Fruit fly (Drosophila melanogaster) whole organism, embryonic: Measurements from ENCODE around the gene CG43295.
A peak's percentile ranks its signal among the peaks of the same experiment; 100 is the strongest.

Experiments
- Ada2b ChIP-seq: fragments of 200-800 bp; sonication (Bioruptor generic); IDR thresholded peaks from 2 replicates; pipeline ENCODE4 v1.3.6; 2022; ENCODE audit warnings: missing biosample characterization, missing genetic modification characterization
- Atf6 ChIP-seq: fragments of 200-800 bp; sonication (Bioruptor generic); IDR thresholded peaks from 2 replicates; pipeline ENCODE4 v1.3.6; 2022; ENCODE audit warnings: missing biosample characterization, missing genetic modification characterization
- CG1024 ChIP-seq: fragments of 200-800 bp; sonication (Bioruptor generic); IDR thresholded peaks from 2 replicates; pipeline ENCODE4 v1.3.6; 2022; ENCODE audit warnings: missing biosample characterization, missing genetic modification characterization
- CG10366 ChIP-seq: fragments of 200-800 bp; sonication (Bioruptor generic); IDR thresholded peaks from 2 replicates; pipeline ENCODE4 v1.3.6; 2022; ENCODE audit warnings: missing biosample characterization, missing genetic modification characterization
- CG10979 ChIP-seq: fragments of 200-800 bp; sonication (Bioruptor generic); optimal IDR thresholded peaks from 2 replicates; lab custom pipeline; 2018; ENCODE audit warnings: missing biosample characterization, mild to moderate bottlenecking, missing genetic modification characterization, moderate library complexity
- CG11504 ChIP-seq: fragments of 200-800 bp; sonication (Bioruptor generic); optimal IDR thresholded peaks from 3 replicates; lab custom pipeline; 2019; ENCODE audit warnings: missing biosample characterization, mild to moderate bottlenecking, missing genetic modification characterization, moderate library complexity
- CG12942 ChIP-seq: fragments of 200-800 bp; sonication (Bioruptor generic); optimal IDR thresholded peaks from 3 replicates; lab custom pipeline; 2016; ENCODE audit warnings: missing biosample characterization, missing genetic modification characterization
- CG17359 ChIP-seq: fragments of 200-800 bp; sonication (Bioruptor generic); optimal IDR thresholded peaks from 3 replicates; lab custom pipeline; 2018; ENCODE audit warnings: missing biosample characterization, mild to moderate bottlenecking, missing genetic modification characterization, moderate library complexity
- CG17829 ChIP-seq: fragments of 200-800 bp; optimal IDR thresholded peaks from 2 replicates; lab custom pipeline; 2019; ENCODE audit warnings: missing biosample characterization, mild to moderate bottlenecking, missing genetic modification characterization, moderate library complexity
- CG17912 ChIP-seq: fragments of 200-800 bp; sonication (Bioruptor generic); optimal IDR thresholded peaks from 2 replicates; lab custom pipeline; 2018; ENCODE audit warnings: missing biosample characterization, mild to moderate bottlenecking, missing genetic modification characterization
- CG18262 ChIP-seq: fragments of 200-800 bp; optimal IDR thresholded peaks from 3 replicates; lab custom pipeline; 2019; ENCODE audit warnings: missing biosample characterization, mild to moderate bottlenecking, missing genetic modification characterization, moderate library complexity
- CG18764 ChIP-seq: fragments of 200-800 bp; sonication (Bioruptor generic); optimal IDR thresholded peaks from 3 replicates; lab custom pipeline; 2016; ENCODE audit warnings: missing biosample characterization, missing genetic modification characterization
- CG2120 ChIP-seq: fragments of 200-800 bp; sonication (Bioruptor generic); optimal IDR thresholded peaks from 3 replicates; lab custom pipeline; 2016; ENCODE audit warnings: missing biosample characterization, missing genetic modification characterization
- CG2712 ChIP-seq: fragments of 200-800 bp; optimal IDR thresholded peaks from 3 replicates; lab custom pipeline; 2019; ENCODE audit warnings: missing biosample characterization, mild to moderate bottlenecking, missing genetic modification characterization, moderate library complexity
- CG31365 ChIP-seq: fragments of 200-800 bp; sonication (Bioruptor generic); optimal IDR thresholded peaks from 2 replicates; lab custom pipeline; 2018; ENCODE audit warnings: missing biosample characterization, mild to moderate bottlenecking, missing genetic modification characterization
- CG32532 ChIP-seq: fragments of 200-800 bp; sonication (Bioruptor generic); IDR thresholded peaks from 2 replicates; pipeline ENCODE4 v1.3.6; 2022; ENCODE audit warnings: missing biosample characterization, missing genetic modification characterization
- CG32767 ChIP-seq: fragments of 200-800 bp; sonication (Bioruptor generic); IDR thresholded peaks from 2 replicates; pipeline ENCODE4 v1.3.6; 2022; ENCODE audit warnings: missing biosample characterization, missing genetic modification characterization
- CG4617 ChIP-seq: fragments of 200-800 bp; sonication (Bioruptor generic); optimal IDR thresholded peaks from 3 replicates; lab custom pipeline; 2016; ENCODE audit warnings: missing biosample characterization, missing genetic modification characterization, borderline replicate concordance
- CG7839 ChIP-seq: fragments of 200-800 bp; sonication (Bioruptor generic); optimal IDR thresholded peaks from 3 replicates; lab custom pipeline; 2018; ENCODE audit warnings: missing biosample characterization, mild to moderate bottlenecking, missing genetic modification characterization, moderate library complexity
- CG9727 ChIP-seq: fragments of 200-800 bp; sonication (Bioruptor generic); optimal IDR thresholded peaks from 3 replicates; lab custom pipeline; 2017; ENCODE audit warnings: missing biosample characterization, mild to moderate bottlenecking, missing genetic modification characterization
- CoRest ChIP-seq: fragments of 200-800 bp; sonication (Bioruptor generic); optimal IDR thresholded peaks from 3 replicates; lab custom pipeline; 2018; ENCODE audit warnings: missing biosample characterization, mild to moderate bottlenecking, missing genetic modification characterization, moderate library complexity
- D19A ChIP-seq: fragments of 200-800 bp; optimal IDR thresholded peaks from 3 replicates; lab custom pipeline; 2019; ENCODE audit warnings: missing biosample characterization, mild to moderate bottlenecking, missing genetic modification characterization, moderate library complexity
- Dfd ChIP-seq, 2 experiments: fragments of >200 bp; optimal IDR thresholded peaks; 2 replicates each; lab custom pipeline; 2017; ENCODE audit warnings: missing biosample characterization in 2 of 2, missing genetic modification characterization in 2 of 2
- E2f2 ChIP-seq: fragments of 200-800 bp; sonication (Bioruptor generic); IDR thresholded peaks from 2 replicates; pipeline ENCODE4 v1.3.6; 2022; ENCODE audit warnings: missing biosample characterization, missing genetic modification characterization
- Ets97D ChIP-seq: fragments of 200-800 bp; sonication (Bioruptor generic); optimal IDR thresholded peaks from 3 replicates; lab custom pipeline; 2016; ENCODE audit warnings: missing biosample characterization, missing genetic modification characterization
- H2.0 ChIP-seq: fragments of 200-800 bp; sonication (Bioruptor generic); IDR thresholded peaks from 2 replicates; pipeline ENCODE4 v1.3.6; 2022; ENCODE audit warnings: missing biosample characterization, missing genetic modification characterization
- Hmx ChIP-seq: fragments of 200-800 bp; sonication (Bioruptor generic); optimal IDR thresholded peaks from 2 replicates; lab custom pipeline; 2016; ENCODE audit warnings: missing biosample characterization, missing genetic modification characterization
- Hsf ChIP-seq: fragments of 200-800 bp; sonication (Bioruptor generic); optimal IDR thresholded peaks from 3 replicates; lab custom pipeline; 2016; ENCODE audit warnings: missing biosample characterization, missing genetic modification characterization
- Neu2 ChIP-seq: fragments of 200-800 bp; sonication (Bioruptor generic); optimal IDR thresholded peaks from 3 replicates; lab custom pipeline; 2016; ENCODE audit warnings: missing biosample characterization, missing genetic modification characterization, borderline replicate concordance
- Oli ChIP-seq: fragments of 200-800 bp; sonication (Bioruptor generic); optimal IDR thresholded peaks from 2 replicates; lab custom pipeline; 2018; ENCODE audit warnings: missing biosample characterization, mild to moderate bottlenecking, missing genetic modification characterization, moderate library complexity
- PHDP ChIP-seq: fragments of 200-800 bp; sonication (Bioruptor generic); optimal IDR thresholded peaks from 3 replicates; lab custom pipeline; 2018; ENCODE audit warnings: missing biosample characterization, mild to moderate bottlenecking, missing genetic modification characterization, moderate library complexity
- Taf1 ChIP-seq: fragments of 200-800 bp; sonication (Bioruptor generic); IDR thresholded peaks from 2 replicates; pipeline ENCODE4 v1.3.6; 2022; ENCODE audit warnings: missing biosample characterization, missing genetic modification characterization
- aop ChIP-seq: fragments of 200-800 bp; sonication (Bioruptor generic); IDR thresholded peaks from 2 replicates; pipeline ENCODE4 v1.3.6; 2022; ENCODE audit warnings: missing biosample characterization, missing genetic modification characterization
- ara ChIP-seq: fragments of 200-800 bp; sonication (Bioruptor generic); IDR thresholded peaks from 2 replicates; pipeline ENCODE4 v1.3.6; 2022; ENCODE audit warnings: missing biosample characterization, missing genetic modification characterization
- ase ChIP-seq: fragments of 200-800 bp; sonication (Bioruptor generic); IDR thresholded peaks from 3 replicates; pipeline ENCODE4 v1.3.6; 2022; ENCODE audit warnings: missing biosample characterization, missing genetic modification characterization
- br ChIP-seq: fragments of >200 bp; optimal IDR thresholded peaks from 2 replicates; lab custom pipeline; 2017
- caup ChIP-seq: fragments of 200-800 bp; sonication (Bioruptor generic); optimal IDR thresholded peaks from 3 replicates; lab custom pipeline; 2017; ENCODE audit warnings: missing biosample characterization, mild to moderate bottlenecking, missing genetic modification characterization, moderate library complexity; ENCODE audit not compliant: severe bottlenecking
- dysf ChIP-seq: fragments of 200-800 bp; sonication (Bioruptor generic); IDR thresholded peaks from 3 replicates; pipeline ENCODE4 v1.3.6; 2022; ENCODE audit warnings: missing biosample characterization, missing genetic modification characterization
- fd102C ChIP-seq: fragments of 200-800 bp; sonication (Bioruptor generic); optimal IDR thresholded peaks from 2 replicates; lab custom pipeline; 2018; ENCODE audit warnings: missing biosample characterization, mild to moderate bottlenecking, missing genetic modification characterization, moderate library complexity
- fd3F ChIP-seq: fragments of 200-800 bp; sonication (Bioruptor generic); optimal IDR thresholded peaks from 2 replicates; lab custom pipeline; 2018; ENCODE audit warnings: missing biosample characterization, mild to moderate bottlenecking, missing genetic modification characterization, moderate library complexity
- h ChIP-seq: fragments of >200 bp; optimal IDR thresholded peaks from 2 replicates; lab custom pipeline; 2017
- ken ChIP-seq: fragments of 200-800 bp; sonication (Bioruptor generic); IDR thresholded peaks from 3 replicates; pipeline ENCODE4 v1.3.6; 2022; ENCODE audit warnings: missing biosample characterization, missing genetic modification characterization
- lola ChIP-seq, 3 experiments: fragments of >200 bp in 2 of 3; fragments of 200-800 bp in 1 of 3; sonication (Bioruptor generic) in 1 of 3; optimal IDR thresholded peaks; 2 replicates each; lab custom pipeline; 2017 to 2019; ENCODE audit warnings: missing biosample characterization in 3 of 3, missing genetic modification characterization in 3 of 3, mild to moderate bottlenecking in 1 of 3, moderate library complexity in 1 of 3
- peb ChIP-seq: fragments of 200-800 bp; sonication (Bioruptor generic); IDR thresholded peaks from 2 replicates; pipeline ENCODE4 v1.3.6; 2022; ENCODE audit warnings: missing biosample characterization, missing genetic modification characterization
- pho ChIP-seq: fragments of 200-800 bp; sonication (Bioruptor generic); optimal IDR thresholded peaks from 2 replicates; lab custom pipeline; 2016; ENCODE audit warnings: missing biosample characterization, missing genetic modification characterization
- salm ChIP-seq: fragments of 200-800 bp; sonication (Bioruptor generic); optimal IDR thresholded peaks from 2 replicates; lab custom pipeline; 2018; ENCODE audit warnings: missing biosample characterization, mild to moderate bottlenecking, missing genetic modification characterization
- sr ChIP-seq: fragments of 200-800 bp; sonication (Bioruptor generic); IDR thresholded peaks from 3 replicates; pipeline ENCODE4 v1.3.6; 2022; ENCODE audit warnings: missing biosample characterization, missing genetic modification characterization
- tgo ChIP-seq: fragments of 200-800 bp; sonication (Bioruptor generic); IDR thresholded peaks from 3 replicates; pipeline ENCODE4 v1.3.6; 2022; ENCODE audit warnings: missing biosample characterization, missing genetic modification characterization
- toy ChIP-seq: fragments of 200-800 bp; sonication (Bioruptor generic); IDR thresholded peaks from 2 replicates; pipeline ENCODE4 v1.3.6; 2022; ENCODE audit warnings: missing biosample characterization, missing genetic modification characterization
- unpg ChIP-seq: fragments of 200-800 bp; sonication (Bioruptor generic); optimal IDR thresholded peaks from 3 replicates; lab custom pipeline; 2018; ENCODE audit warnings: missing biosample characterization, mild to moderate bottlenecking, missing genetic modification characterization, moderate library complexity
- zen ChIP-seq: fragments of 200-800 bp; sonication (Bioruptor generic); optimal IDR thresholded peaks from 3 replicates; lab custom pipeline; 2018; ENCODE audit warnings: missing biosample characterization, mild to moderate bottlenecking, missing genetic modification characterization, moderate library complexity

CG43295 gene

DNA sequence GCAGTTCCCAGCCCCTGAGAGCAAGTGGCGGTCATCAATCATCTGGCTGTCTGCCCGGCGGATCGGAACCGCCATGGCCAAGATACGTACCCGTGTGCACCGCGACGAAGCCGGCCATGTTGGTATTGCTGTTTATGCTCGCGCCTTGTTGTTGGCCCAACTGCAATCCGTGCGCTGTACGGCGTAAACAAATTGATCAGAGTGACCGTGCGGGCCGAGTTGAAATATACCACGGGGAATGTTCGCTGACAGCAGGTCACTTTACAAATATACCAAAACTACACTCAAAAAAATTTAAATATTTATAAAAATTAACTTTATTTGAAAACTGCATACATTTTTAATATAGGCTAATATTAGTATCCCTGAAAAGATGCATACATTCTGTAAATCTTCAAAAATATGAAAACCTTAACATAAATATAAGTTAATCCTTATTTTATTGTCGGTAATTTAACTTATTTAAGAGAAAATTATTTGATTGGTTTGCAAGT is 18.3 kb upstream of the CG43295 start, which contains the start of gene Tasp1 (continued):
- TF ChIP-seq CG31365 (no peak), H2.0 (peak; percentile 59), E2f2 (GFP tag; lab: Robert Waterston, UW) (peak; percentile 11; the same call in 1 of the 2 replicates), CG1024 (GFP tag; lab: Robert Waterston, UW) (peak; percentile 60), sr (GFP tag; lab: Robert Waterston, UW) (0 out of 3 replicates have a peak, but pooled peaks have one; percentile 25), Ets97D (GFP tag; lab: Kevin White, UChicago) (no peak), CG18262 (peak; percentile 78), CG11504 (tag; lab: Kevin White, UChicago) (no peak), CG7839 (tag; lab: Kevin White, UChicago) (peak; percentile 80), D19A (tag; lab: Kevin White, UChicago) (peak; percentile 67), CoRest (peak; percentile 82), PHDP (peak; percentile 75), CG2120 (GFP tag; lab: Kevin White, UChicago) (peak; percentile 60), dysf (GFP tag; lab: Robert Waterston, UW) (peak; percentile 77; the same call in 1 of the 3 replicates), CG2712 (tag; lab: Kevin White, UChicago) (peak; percentile 83), toy (GFP tag; lab: Robert Waterston, UW) (no peak), CG32532 (GFP tag; lab: Robert Waterston, UW) (peak; percentile 87), CG4617 (GFP tag; lab: Kevin White, UChicago) (peak; percentile 75), CG9727 (GFP tag; lab: Kevin White, UChicago) (peak; percentile 66), Dfd (GFP tag; optimal IDR thresholded peaks at IDR 0.05; lab: Kevin White, UChicago) (no peak), caup (GFP tag; lab: Kevin White, UChicago) (peak; percentile 48), CG17829 (tag; lab: Kevin White, UChicago) (peak; percentile 80), ara (0 out of 2 replicates have a peak, but pooled peaks have one; percentile 12), Hmx (no peak), fd3F (GFP tag; lab: Kevin White, UChicago) (peak; percentile 49), h (lab: Kevin White, UChicago) (no peak), CG10366 (GFP tag; lab: Robert Waterston, UW) (peak; percentile 38; the same call in 1 of the 2 replicates), ken (GFP tag; lab: Robert Waterston, UW) (peak; percentile 57; the same call in 2 of the 3 replicates), Oli (tag; lab: Kevin White, UChicago) (peak; percentile 42), Hsf (GFP tag; lab: Kevin White, UChicago) (peak; percentile 53), CG10979 (tag; lab: Kevin White, UChicago) (peak; percentile 71), Neu2 (GFP tag; lab: Kevin White, UChicago) (no peak), br (lab: Kevin White, UChicago) (no peak), lola (GFP tag; optimal IDR thresholded peaks at IDR 0.05; lab: Kevin White, UChicago) (peak in 1 of 3 experiments; percentile 69), salm (tag; lab: Kevin White, UChicago) (peak; percentile 39), tgo (GFP tag; lab: Robert Waterston, UW) (peak; percentile 62), CG18764 (GFP tag; lab: Kevin White, UChicago) (peak; percentile 27), Atf6 (GFP tag; lab: Robert Waterston, UW) (peak; percentile 74), CG17912 (GFP tag; lab: Kevin White, UChicago) (no peak), fd102C (GFP tag; lab: Kevin White, UChicago) (no peak), pho (GFP tag; lab: Kevin White, UChicago) (peak; percentile 22), zen (peak; percentile 54), unpg (GFP tag; lab: Kevin White, UChicago) (peak; percentile 69), aop (GFP tag; lab: Robert Waterston, UW) (no peak), CG12942 (peak; percentile 12), peb (GFP tag; lab: Robert Waterston, UW) (0 out of 2 replicates have a peak, but pooled peaks have one; percentile 24), ase (peak; percentile 46; the same call in 1 of the 3 replicates), Taf1 (0 out of 2 replicates have a peak, but pooled peaks have one; percentile 32), Ada2b (GFP tag; lab: Robert Waterston, UW) (peak; percentile 62), CG17359 (tag; lab: Kevin White, UChicago) (peak; percentile 60), CG32767 (peak; percentile 52; the same call in 1 of the 2 replicates)
